Worm (Caenorhabditis elegans) whole organism, L2 larva: ENCODE measurements around the gene F18A1.7.
A peak's percentile ranks its signal among the peaks of the same experiment; 100 is the strongest.

Experiments
- C34F6.9 ChIP-seq: fragments of 150-350 bp; optimal IDR thresholded peaks from 2 replicates; lab custom pipeline; 2014; ENCODE audit warnings: missing biosample characterization, missing genetic modification characterization
- F13H6.1 ChIP-seq: sonication (generic microtip); optimal IDR thresholded peaks from 2 replicates; lab custom pipeline; 2016; ENCODE audit warnings: missing genetic modification characterization, missing compliant biosample characterization
- R02D3.7 ChIP-seq: fragments of 150-350 bp; optimal IDR thresholded peaks from 2 replicates; lab custom pipeline; 2014; ENCODE audit warnings: missing biosample characterization, missing genetic modification characterization
- Y55F3AM.14 ChIP-seq: fragments of 200-800 bp; sonication (Bioruptor generic); optimal IDR thresholded peaks from 2 replicates; lab custom pipeline; 2018; ENCODE audit warnings: mild to moderate bottlenecking, missing genetic modification characterization, missing compliant biosample characterization
- ZK546.5 ChIP-seq: sonication (generic microtip); optimal IDR thresholded peaks from 2 replicates; lab custom pipeline; 2017; ENCODE audit warnings: missing biosample characterization, missing genetic modification characterization
- alr-1 ChIP-seq: fragments of 150-350 bp; optimal IDR thresholded peaks from 2 replicates; lab custom pipeline; 2014; ENCODE audit warnings: missing biosample characterization, missing genetic modification characterization
- aly-2 ChIP-seq: fragments of 150-350 bp; optimal IDR thresholded peaks from 2 replicates; lab custom pipeline; 2014; ENCODE audit warnings: missing biosample characterization, missing genetic modification characterization
- ama-1 ChIP-seq: fragments of 150-350 bp; optimal IDR thresholded peaks from 2 replicates; lab custom pipeline; 2018; ENCODE audit warnings: inconsistent platforms
- blmp-1 ChIP-seq: sonication (generic microtip); optimal IDR thresholded peaks from 2 replicates; lab custom pipeline; 2017; ENCODE audit warnings: missing genetic modification characterization, mild to moderate bottlenecking, missing compliant biosample characterization, antibody characterized with exemption, moderate library complexity; ENCODE audit not compliant: insufficient read depth
- ceh-16 ChIP-seq: fragments of 150-350 bp; optimal IDR thresholded peaks from 2 replicates; lab custom pipeline; 2014; ENCODE audit warnings: missing biosample characterization, missing genetic modification characterization
- ceh-82 ChIP-seq: fragments of 150-350 bp; optimal IDR thresholded peaks from 2 replicates; lab custom pipeline; 2014; ENCODE audit warnings: missing biosample characterization, missing genetic modification characterization
- crh-2 ChIP-seq: sonication (generic microtip); optimal IDR thresholded peaks from 2 replicates; lab custom pipeline; 2017; ENCODE audit warnings: missing biosample characterization, missing genetic modification characterization
- dmd-4 ChIP-seq: sonication (generic microtip); optimal IDR thresholded peaks from 2 replicates; lab custom pipeline; 2017; ENCODE audit warnings: missing biosample characterization, missing genetic modification characterization
- egl-27 ChIP-seq: sonication (generic microtip); optimal IDR thresholded peaks from 3 replicates; lab custom pipeline; 2017; ENCODE audit warnings: missing biosample characterization, missing genetic modification reagents, missing genetic modification characterization
- elt-1 ChIP-seq: fragments of 150-350 bp; optimal IDR thresholded peaks from 2 replicates; lab custom pipeline; 2014; ENCODE audit warnings: missing biosample characterization, missing genetic modification characterization
- elt-3 ChIP-seq: sonication (generic microtip); optimal IDR thresholded peaks from 2 replicates; lab custom pipeline; 2017; ENCODE audit warnings: missing biosample characterization, missing genetic modification characterization
- fos-1 ChIP-seq: fragments of 150-350 bp; optimal IDR thresholded peaks from 2 replicates; lab custom pipeline; 2014; ENCODE audit warnings: missing biosample characterization, missing genetic modification characterization
- gmeb-1 ChIP-seq: fragments of 150-350 bp; optimal IDR thresholded peaks from 2 replicates; lab custom pipeline; 2014; ENCODE audit warnings: missing biosample characterization, missing genetic modification characterization
- lin-11 ChIP-seq: fragments of 150-350 bp; sonication (generic microtip); optimal IDR thresholded peaks from 2 replicates; lab custom pipeline; 2014; ENCODE audit warnings: missing biosample characterization, missing genetic modification characterization, inconsistent platforms, mixed read lengths
- lin-13 ChIP-seq: fragments of 150-350 bp; optimal IDR thresholded peaks from 2 replicates; lab custom pipeline; 2014; ENCODE audit warnings: missing biosample characterization, missing genetic modification reagents, missing genetic modification characterization
- lin-39 ChIP-seq: fragments of 150-350 bp; optimal IDR thresholded peaks from 2 replicates; lab custom pipeline; 2014; ENCODE audit warnings: missing biosample characterization, missing genetic modification reagents, missing genetic modification characterization
- lsy-2 ChIP-seq, 2 experiments: fragments of 150-350 bp in 1 of 2; sonication (generic microtip) in 1 of 2; optimal IDR thresholded peaks; 2 replicates each; lab custom pipeline; 2014 to 2017; ENCODE audit warnings: missing biosample characterization in 2 of 2, missing genetic modification characterization in 2 of 2
- mab-5 ChIP-seq: fragments of 150-350 bp; optimal IDR thresholded peaks from 2 replicates; lab custom pipeline; 2014; ENCODE audit warnings: missing biosample characterization, missing genetic modification characterization
- mbf-1 ChIP-seq: sonication (generic microtip); optimal IDR thresholded peaks from 2 replicates; lab custom pipeline; 2017; ENCODE audit warnings: missing biosample characterization, missing genetic modification characterization
- mdl-1 ChIP-seq, 2 experiments: fragments of 150-350 bp in 1 of 2; sonication (generic microtip) in 1 of 2; optimal IDR thresholded peaks; 2 replicates each; lab custom pipeline; 2017; ENCODE audit warnings: missing biosample characterization in 2 of 2, missing genetic modification characterization in 2 of 2
- nhr-10 ChIP-seq: sonication (generic microtip); optimal IDR thresholded peaks from 2 replicates; lab custom pipeline; 2017; ENCODE audit warnings: missing biosample characterization, missing genetic modification characterization
- nhr-11 ChIP-seq: fragments of 150-350 bp; optimal IDR thresholded peaks from 2 replicates; lab custom pipeline; 2014; ENCODE audit warnings: missing biosample characterization, missing genetic modification characterization
- nhr-12 ChIP-seq: fragments of 150-350 bp; optimal IDR thresholded peaks from 2 replicates; lab custom pipeline; 2014; ENCODE audit warnings: missing biosample characterization, missing genetic modification characterization
- nhr-129 ChIP-seq: fragments of 150-350 bp; optimal IDR thresholded peaks from 2 replicates; lab custom pipeline; 2014; ENCODE audit warnings: missing biosample characterization, missing genetic modification characterization
- nhr-21 ChIP-seq: fragments of 150-350 bp; optimal IDR thresholded peaks from 2 replicates; lab custom pipeline; 2014; ENCODE audit warnings: missing biosample characterization, missing genetic modification characterization
- nhr-23 ChIP-seq: fragments of 150-350 bp; optimal IDR thresholded peaks from 2 replicates; lab custom pipeline; 2014; ENCODE audit warnings: missing biosample characterization, missing genetic modification reagents, missing genetic modification characterization
- nhr-237 ChIP-seq: fragments of 150-350 bp; optimal IDR thresholded peaks from 2 replicates; lab custom pipeline; 2014; ENCODE audit warnings: missing biosample characterization, missing genetic modification characterization
- nhr-25 ChIP-seq: fragments of 150-350 bp; sonication (generic microtip); optimal IDR thresholded peaks from 3 replicates; lab custom pipeline; 2014; ENCODE audit warnings: missing biosample characterization, missing genetic modification characterization
- nhr-6 ChIP-seq: fragments of 150-350 bp; optimal IDR thresholded peaks from 2 replicates; lab custom pipeline; 2014; ENCODE audit warnings: missing biosample characterization, missing genetic modification characterization
- nhr-77 ChIP-seq: fragments of 150-350 bp; optimal IDR thresholded peaks from 2 replicates; lab custom pipeline; 2014; ENCODE audit warnings: missing biosample characterization, missing genetic modification characterization
- peb-1 ChIP-seq: fragments of 150-350 bp; optimal IDR thresholded peaks from 2 replicates; lab custom pipeline; 2014; ENCODE audit warnings: missing biosample characterization, missing genetic modification characterization
- sem-4 ChIP-seq: fragments of 150-350 bp; optimal IDR thresholded peaks from 2 replicates; lab custom pipeline; 2014; ENCODE audit warnings: missing biosample characterization, missing genetic modification reagents, missing genetic modification characterization
- skn-1 ChIP-seq: sonication (generic microtip); optimal IDR thresholded peaks from 2 replicates; lab custom pipeline; 2017; ENCODE audit warnings: missing biosample characterization, missing genetic modification characterization
- sma-3 ChIP-seq: sonication (generic microtip); optimal IDR thresholded peaks from 2 replicates; lab custom pipeline; 2016; ENCODE audit warnings: missing genetic modification reagents, missing genetic modification characterization, missing compliant biosample characterization
- sma-9 ChIP-seq, 2 experiments: fragments of 150-350 bp in 1 of 2; sonication (generic microtip) in 1 of 2; optimal IDR thresholded peaks; 2 replicates each; lab custom pipeline; 2014 to 2016; ENCODE audit warnings: missing genetic modification characterization in 2 of 2, mild to moderate bottlenecking in 1 of 2, missing biosample characterization in 1 of 2, missing compliant biosample characterization in 1 of 2, missing genetic modification reagents in 1 of 2, moderate library complexity in 1 of 2
- snpc-4 ChIP-seq: fragments of 150-350 bp; optimal IDR thresholded peaks from 2 replicates; lab custom pipeline; 2014; ENCODE audit warnings: missing biosample characterization, missing genetic modification characterization
- unc-39 ChIP-seq: fragments of 150-350 bp; optimal IDR thresholded peaks from 2 replicates; lab custom pipeline; 2014; ENCODE audit warnings: missing biosample characterization, missing genetic modification characterization
- unc-55 ChIP-seq: fragments of 150-350 bp; sonication (generic microtip); optimal IDR thresholded peaks from 3 replicates; lab custom pipeline; 2014; ENCODE audit warnings: missing biosample characterization, missing genetic modification reagents, missing genetic modification characterization
- unc-62 ChIP-seq: fragments of 150-350 bp; optimal IDR thresholded peaks from 2 replicates; lab custom pipeline; 2014; ENCODE audit warnings: missing biosample characterization, missing genetic modification reagents, missing genetic modification characterization
- zag-1 ChIP-seq: fragments of 150-350 bp; optimal IDR thresholded peaks from 2 replicates; lab custom pipeline; 2014; ENCODE audit warnings: missing biosample characterization, missing genetic modification characterization
- ztf-1 ChIP-seq: fragments of 200-800 bp; sonication (Bioruptor generic); conservative IDR thresholded peaks from 2 replicates; pipeline ENCODE4 v1.3.6; 2022; ENCODE audit warnings: missing genetic modification characterization, missing compliant biosample characterization
- ztf-11 ChIP-seq: sonication (generic microtip); optimal IDR thresholded peaks from 2 replicates; lab custom pipeline; 2017; ENCODE audit warnings: missing biosample characterization, missing genetic modification characterization
- ztf-4 ChIP-seq: fragments of 150-350 bp; optimal IDR thresholded peaks from 2 replicates; lab custom pipeline; 2014; ENCODE audit warnings: missing biosample characterization, missing genetic modification characterization

F18A1.7 gene

DNA sequence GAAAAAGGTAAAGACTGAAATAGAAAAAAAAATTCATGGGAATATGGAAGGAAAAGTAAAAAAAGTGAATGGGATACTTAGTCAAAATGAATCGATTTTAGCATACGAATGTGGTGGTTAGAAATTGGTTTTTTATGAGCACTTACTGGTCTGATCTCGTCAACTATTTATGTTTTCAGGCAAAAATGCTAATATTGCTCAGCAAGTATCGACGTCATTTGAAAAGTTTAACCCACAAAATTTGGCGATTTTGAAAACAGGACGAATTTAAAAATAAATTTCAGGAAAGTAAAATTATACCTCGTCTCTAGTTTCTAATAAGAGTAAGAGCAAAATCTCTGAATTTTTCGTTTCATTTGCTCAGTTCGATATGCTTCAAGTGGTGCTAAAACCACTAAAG is 20.3 kb downstream of the F18A1.7 start:
- TF ChIP-seq mab-5 (tag; lab: Kevin White, UChicago), result peak; percentile 0
- no peak for TF ChIP-seq elt-1 (tag; lab: Kevin White, UChicago)

DNA sequence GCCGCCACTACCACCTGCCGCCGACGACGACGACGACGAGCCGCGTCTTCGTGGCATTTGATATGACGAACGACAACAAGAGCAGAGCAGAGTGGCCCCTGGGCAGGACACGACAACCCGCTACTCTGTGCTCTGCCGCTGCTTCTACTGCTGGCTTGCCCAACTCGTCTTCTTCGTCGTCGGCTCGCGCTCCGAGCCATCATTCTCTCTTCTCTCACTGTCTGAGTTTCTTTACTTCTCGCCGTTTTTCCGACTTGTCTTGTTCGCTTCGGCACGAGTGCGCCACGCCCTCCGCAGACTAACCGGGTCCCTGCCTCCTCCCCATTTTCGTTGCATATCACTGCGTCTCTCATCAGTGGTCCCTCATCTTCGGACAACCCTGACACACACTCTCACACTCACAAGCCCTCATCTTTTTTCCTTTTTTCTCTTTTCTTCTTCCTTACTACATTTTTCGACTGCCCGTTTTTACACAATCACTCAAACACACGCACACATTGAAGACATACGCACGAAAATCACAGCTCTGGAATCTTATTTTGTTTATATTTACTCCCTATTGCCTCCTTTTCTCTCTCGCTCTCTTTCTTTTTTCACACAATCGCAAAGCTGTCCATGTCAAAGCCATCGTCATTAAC is 21.4 kb downstream of the F18A1.7 start:
- no peak for TF ChIP-seq peb-1
- peak; percentile 96 for TF ChIP-seq F13H6.1 (tag; lab: Kevin White, UChicago)
- TF ChIP-seq crh-2 (tag; lab: Kevin White, UChicago), result peak; percentile 71
- no peak for TF ChIP-seq elt-1 (tag; lab: Kevin White, UChicago)
- TF ChIP-seq unc-62 (GFP tag; lab: Kevin White, UChicago), result no peak
- no peak for TF ChIP-seq dmd-4 (tag; lab: Kevin White, UChicago)
- peak; percentile 87 for TF ChIP-seq nhr-129 (tag; lab: Kevin White, UChicago)
- TF ChIP-seq unc-55 (GFP tag; lab: Kevin White, UChicago), result peak; percentile 72
- peak; percentile 33 for TF ChIP-seq lin-13 (GFP tag; lab: Kevin White, UChicago)
- no peak for TF ChIP-seq fos-1 (tag; lab: Kevin White, UChicago)
- peak; percentile 76 for TF ChIP-seq sma-9 (GFP tag; optimal IDR thresholded peaks at IDR 0.05; lab: Kevin White, UChicago)
- TF ChIP-seq sma-9 (tag; optimal IDR thresholded peaks at IDR 0.05; lab: Kevin White, UChicago), result no peak
- TF ChIP-seq lin-11 (tag; lab: Kevin White, UChicago), result peak; percentile 61
- TF ChIP-seq nhr-77 (tag; lab: Kevin White, UChicago), result no peak
- TF ChIP-seq ceh-16, result no peak
- peak; percentile 53 for TF ChIP-seq snpc-4 (tag; lab: Kevin White, UChicago)
- TF ChIP-seq ztf-11 (tag; lab: Kevin White, UChicago), result no peak
- peak; percentile 76 for TF ChIP-seq nhr-6 (tag; lab: Kevin White, UChicago)
- TF ChIP-seq mbf-1, result no peak
- no peak for TF ChIP-seq nhr-25
- TF ChIP-seq alr-1 (tag; lab: Kevin White, UChicago), result no peak
- TF ChIP-seq gmeb-1 (tag; lab: Kevin White, UChicago), result no peak
- TF ChIP-seq mab-5 (tag; lab: Kevin White, UChicago), result peak; percentile 67
- TF ChIP-seq elt-3 (tag; lab: Kevin White, UChicago), result no peak
- TF ChIP-seq C34F6.9, result peak; percentile 83
- no peak for TF ChIP-seq sma-3 (GFP tag; lab: Kevin White, UChicago)
- TF ChIP-seq lsy-2 (tag; optimal IDR thresholded peaks at IDR 0.05; lab: Kevin White, UChicago), result peak; percentile 12 to 79
- peak; percentile 6 for TF ChIP-seq nhr-21 (tag; lab: Kevin White, UChicago)
- TF ChIP-seq nhr-23 (tag; lab: Kevin White, UChicago), result no peak
- TF ChIP-seq zag-1 (tag; lab: Kevin White, UChicago), result peak; percentile 89
- no peak for TF ChIP-seq blmp-1 (tag; lab: Kevin White, UChicago)
- no peak for TF ChIP-seq ZK546.5 (tag; lab: Kevin White, UChicago)
- no peak for TF ChIP-seq R02D3.7
- TF ChIP-seq mdl-1 (tag; optimal IDR thresholded peaks at IDR 0.05; lab: Kevin White, UChicago), result peak; percentile 81 to 84
- no peak for TF ChIP-seq nhr-12 (tag; lab: Kevin White, UChicago)
- no peak for TF ChIP-seq nhr-237
- peak; percentile 71 for TF ChIP-seq sem-4 (tag; lab: Kevin White, UChicago)
- no peak for TF ChIP-seq nhr-11 (tag; lab: Kevin White, UChicago)
- TF ChIP-seq lin-39 (tag; lab: Kevin White, UChicago), result no peak
- TF ChIP-seq ceh-82 (tag; lab: Kevin White, UChicago), result peak; percentile 46
- no peak for TF ChIP-seq unc-39 (tag; lab: Kevin White, UChicago)
- no peak for TF ChIP-seq nhr-10 (tag; lab: Kevin White, UChicago)
- no peak for TF ChIP-seq ztf-1
- TF ChIP-seq ztf-4, result peak; percentile 32
- peak; percentile 19 for TF ChIP-seq egl-27
- no peak for TF ChIP-seq skn-1 (tag; lab: Kevin White, UChicago)
- no peak for TF ChIP-seq ama-1
- TF ChIP-seq aly-2, result no peak
- peak; percentile 64 for TF ChIP-seq Y55F3AM.14 (GFP tag; lab: Kevin White, UChicago)
- TF ChIP-seq, all 48 proteins: peak for 20
